Fruit fly (Drosophila melanogaster) whole organism, pupa: ENCODE data around the gene CG33278.
A peak's percentile ranks its signal among the peaks of the same experiment; 100 is the strongest.

Experiments
- CG10348 ChIP-seq: fragments of 200-800 bp; sonication (Bioruptor generic); IDR thresholded peaks from 2 replicates; pipeline ENCODE4 v1.3.6; 2022; ENCODE audit warnings: missing biosample characterization, missing genetic modification characterization
- CG12605 ChIP-seq: fragments of 200-800 bp; sonication (Bioruptor generic); IDR thresholded peaks from 2 replicates; pipeline ENCODE4 v1.3.6; 2022; ENCODE audit warnings: missing biosample characterization, missing genetic modification characterization
- CG13204 ChIP-seq: fragments of 200-800 bp; sonication (Bioruptor generic); optimal IDR thresholded peaks from 2 replicates; lab custom pipeline; 2018; ENCODE audit warnings: missing biosample characterization, mild to moderate bottlenecking, missing genetic modification characterization, moderate library complexity
- CG14655 ChIP-seq: fragments of 200-800 bp; sonication (Bioruptor generic); optimal IDR thresholded peaks from 3 replicates; lab custom pipeline; 2017; ENCODE audit warnings: mild to moderate bottlenecking, missing biosample characterization, missing genetic modification reagents, missing genetic modification characterization
- CG15710 ChIP-seq: fragments of 200-800 bp; sonication (Bioruptor generic); optimal IDR thresholded peaks from 2 replicates; lab custom pipeline; 2018; ENCODE audit warnings: missing biosample characterization, mild to moderate bottlenecking, missing genetic modification characterization, moderate library complexity
- CG17806 ChIP-seq: fragments of 200-800 bp; sonication (Bioruptor generic); optimal IDR thresholded peaks from 2 replicates; lab custom pipeline; 2018; ENCODE audit warnings: missing biosample characterization, mild to moderate bottlenecking, missing genetic modification characterization, moderate library complexity
- CG32121 ChIP-seq: fragments of 200-800 bp; sonication (Bioruptor generic); IDR thresholded peaks from 2 replicates; pipeline ENCODE4 v1.3.6; 2022; ENCODE audit warnings: missing biosample characterization, missing genetic modification characterization
- CG34367 ChIP-seq: fragments of 200-800 bp; sonication (Bioruptor generic); optimal IDR thresholded peaks from 2 replicates; lab custom pipeline; 2018; ENCODE audit warnings: missing biosample characterization, mild to moderate bottlenecking, missing genetic modification characterization
- CG4496 ChIP-seq: fragments of 200-800 bp; sonication (Bioruptor generic); IDR thresholded peaks from 3 replicates; pipeline ENCODE4 v1.3.6; 2022; ENCODE audit warnings: missing biosample characterization, missing genetic modification characterization
- CG8159 ChIP-seq: fragments of 200-800 bp; sonication (Bioruptor generic); optimal IDR thresholded peaks from 3 replicates; lab custom pipeline; 2018; ENCODE audit warnings: missing biosample characterization, mild to moderate bottlenecking, missing genetic modification characterization, moderate library complexity
- CG8301 ChIP-seq: fragments of 200-800 bp; sonication (Bioruptor generic); optimal IDR thresholded peaks from 2 replicates; lab custom pipeline; 2018; ENCODE audit warnings: missing biosample characterization, mild to moderate bottlenecking, missing genetic modification characterization
- CG9948 ChIP-seq: fragments of 200-800 bp; sonication (Bioruptor generic); optimal IDR thresholded peaks from 2 replicates; lab custom pipeline; 2018; ENCODE audit warnings: missing biosample characterization, mild to moderate bottlenecking, missing genetic modification characterization, moderate library complexity
- D1 ChIP-seq: fragments of 200-800 bp; sonication (Bioruptor generic); optimal IDR thresholded peaks from 2 replicates; lab custom pipeline; 2018; ENCODE audit warnings: missing biosample characterization, mild to moderate bottlenecking, missing genetic modification characterization, moderate library complexity
- EcR ChIP-seq: fragments of 200-800 bp; sonication (Bioruptor generic); optimal IDR thresholded peaks from 3 replicates; lab custom pipeline; 2019; ENCODE audit warnings: missing biosample characterization, missing genetic modification characterization, mild to moderate bottlenecking, moderate library complexity, missing genetic modification reagents
- Ets98B ChIP-seq: fragments of 200-800 bp; sonication (Bioruptor generic); IDR thresholded peaks from 2 replicates; pipeline ENCODE4 v1.3.6; 2022; ENCODE audit warnings: missing biosample characterization, missing genetic modification characterization
- Pif1A ChIP-seq: fragments of 200-800 bp; sonication (Bioruptor generic); optimal IDR thresholded peaks from 3 replicates; lab custom pipeline; 2016; ENCODE audit warnings: missing biosample characterization, missing genetic modification characterization
- Pif1B ChIP-seq: fragments of 200-800 bp; sonication (Bioruptor generic); optimal IDR thresholded peaks from 3 replicates; lab custom pipeline; 2016; ENCODE audit warnings: missing biosample characterization, missing genetic modification characterization
- Snoo ChIP-seq: fragments of 200-800 bp; sonication (Bioruptor generic); optimal IDR thresholded peaks from 3 replicates; lab custom pipeline; 2017; ENCODE audit warnings: missing biosample characterization, mild to moderate bottlenecking, missing genetic modification characterization, inconsistent platforms
- fd96Ca ChIP-seq: fragments of 200-800 bp; sonication (Bioruptor generic); IDR thresholded peaks from 3 replicates; pipeline ENCODE4 v1.3.6; 2022; ENCODE audit warnings: missing biosample characterization, missing genetic modification characterization
- gl ChIP-seq: fragments of 200-800 bp; sonication (Bioruptor generic); optimal IDR thresholded peaks from 2 replicates; lab custom pipeline; 2018; ENCODE audit warnings: missing biosample characterization, mild to moderate bottlenecking, missing genetic modification characterization
- rn ChIP-seq: fragments of 200-800 bp; sonication (Bioruptor generic); IDR thresholded peaks from 2 replicates; pipeline ENCODE4 v1.3.6; 2022; ENCODE audit warnings: missing biosample characterization, missing genetic modification characterization

The CG33278 gene

DNA sequence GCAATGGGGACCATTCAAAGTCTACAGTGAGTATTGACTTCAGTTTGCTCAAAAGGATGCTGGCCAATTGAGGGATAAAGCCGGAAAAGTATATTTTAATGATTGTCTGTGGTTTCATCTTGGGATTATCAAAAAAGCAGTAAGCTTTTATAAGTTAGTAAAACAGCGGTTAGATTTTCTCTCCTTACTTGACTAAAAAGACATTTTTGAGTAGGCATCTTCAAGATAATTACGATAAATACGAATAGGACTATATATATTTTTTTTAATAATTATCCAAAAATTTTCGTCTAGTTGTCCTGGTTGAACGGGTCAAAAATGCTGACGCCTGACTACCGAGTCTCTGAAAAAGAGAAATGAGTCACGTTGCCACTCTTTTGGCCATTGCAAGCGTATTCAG lies at the start of gene CG33278:
Gene CG33278 (plus strand): TSS at position 301 of the 400 bp plus-strand sequence.
- TF ChIP-seq CG8301 (tag; lab: Kevin White, UChicago) (no peak), CG10348 (GFP tag; lab: Robert Waterston, UW) (no peak), CG14655 (GFP tag; lab: Kevin White, UChicago) (no peak), fd96Ca (GFP tag; lab: Robert Waterston, UW) (no peak), CG9948 (tag; lab: Kevin White, UChicago) (no peak), CG13204 (no peak), Pif1A (GFP tag; lab: Kevin White, UChicago) (no peak), CG34367 (no peak), CG15710 (tag; lab: Kevin White, UChicago) (no peak), gl (tag; lab: Kevin White, UChicago) (no peak), CG4496 (GFP tag; lab: Robert Waterston, UW) (no peak), Snoo (tag; lab: Kevin White, UChicago) (no peak), EcR (GFP tag; lab: Kevin White, UChicago) (no peak), CG17806 (no peak), D1 (no peak)

DNA sequence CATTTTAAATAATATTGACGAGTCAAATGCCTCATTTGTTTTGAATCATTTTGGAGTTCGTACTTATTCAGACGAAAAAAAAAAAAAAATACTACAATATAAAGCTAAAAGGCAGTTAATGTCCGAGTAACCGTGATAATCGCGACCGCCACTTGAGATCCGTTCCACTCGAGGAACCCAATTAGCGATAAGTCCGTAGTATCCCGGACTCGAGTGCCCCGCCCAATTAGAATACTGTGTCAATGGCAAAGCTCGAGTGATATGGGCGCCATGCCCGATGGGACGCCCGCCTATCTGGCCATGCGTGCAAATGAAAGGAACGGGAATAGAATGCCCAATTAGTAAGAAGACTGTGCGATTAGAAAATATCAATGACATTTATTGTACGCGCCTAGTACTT lies 48.7 kb upstream of the CG33278 start:
- TF ChIP-seq Pif1A (GFP tag; lab: Kevin White, UChicago) (no peak), CG34367 (no peak), Snoo (tag; lab: Kevin White, UChicago) (no peak), CG32121 (no peak), CG17806 (no peak), D1 (no peak), CG4496 (GFP tag; lab: Robert Waterston, UW) (no peak), CG8301 (tag; lab: Kevin White, UChicago) (no peak)

- TF ChIP-seq D1, result no peak
- TF ChIP-seq CG15710 (tag; lab: Kevin White, UChicago), result no peak
- TF ChIP-seq Pif1A (GFP tag; lab: Kevin White, UChicago), result no peak
- TF ChIP-seq EcR (GFP tag; lab: Kevin White, UChicago), result no peak
- TF ChIP-seq Snoo (tag; lab: Kevin White, UChicago), result no peak
- TF ChIP-seq CG4496 (GFP tag; lab: Robert Waterston, UW), result no peak
- no peak for TF ChIP-seq CG32121
- no peak for TF ChIP-seq Ets98B (GFP tag; lab: Robert Waterston, UW)
- TF ChIP-seq fd96Ca (GFP tag; lab: Robert Waterston, UW), result no peak
- no peak for TF ChIP-seq CG10348 (GFP tag; lab: Robert Waterston, UW)
- no peak for TF ChIP-seq gl (tag; lab: Kevin White, UChicago)
- TF ChIP-seq CG34367, result no peak
- no peak for TF ChIP-seq Pif1B (GFP tag; lab: Kevin White, UChicago)
- no peak for TF ChIP-seq rn
- no peak for TF ChIP-seq CG9948 (tag; lab: Kevin White, UChicago)
- TF ChIP-seq, all 21 proteins: peak for 0
Observed at dm6 chr3L:7404081-7404480, 46.6 kb upstream of the CG33278 start, which contains the start of gene CG8560. Gene CG8560, minus strand, starts transcription at chr3L:7404181.

- TF ChIP-seq Pif1A (GFP tag; lab: Kevin White, UChicago) (no peak), CG14655 (GFP tag; lab: Kevin White, UChicago) (no peak)
- TF ChIP-seq, all 21 proteins: peak for 0
Observed at dm6 chr3L:7422578-7422977, 28.1 kb upstream of the CG33278 start.

dm6 chr3L:7423517-7423916 lies 27.1 kb upstream of the CG33278 start, which contains the start of gene CG42458:
Gene CG42458, plus strand, starts transcription at chr3L:7423827.
- TF ChIP-seq CG12605 (GFP tag; lab: Robert Waterston, UW) (no peak), Ets98B (GFP tag; lab: Robert Waterston, UW) (0 out of 2 replicates have a peak, but pooled peaks have one; percentile 37), CG13204 (no peak), CG4496 (GFP tag; lab: Robert Waterston, UW) (peak; percentile 64; the same call in 1 of the 3 replicates), CG10348 (GFP tag; lab: Robert Waterston, UW) (no peak), rn (no peak), fd96Ca (GFP tag; lab: Robert Waterston, UW) (no peak), CG34367 (no peak), CG32121 (no peak; the same call in 1 of the 2 replicates), Snoo (tag; lab: Kevin White, UChicago) (no peak), CG8301 (tag; lab: Kevin White, UChicago) (no peak)

- TF ChIP-seq Ets98B (GFP tag; lab: Robert Waterston, UW) (no peak), CG9948 (tag; lab: Kevin White, UChicago) (no peak), Pif1B (GFP tag; lab: Kevin White, UChicago) (no peak), Snoo (tag; lab: Kevin White, UChicago) (no peak), CG14655 (GFP tag; lab: Kevin White, UChicago) (no peak), rn (no peak), EcR (GFP tag; lab: Kevin White, UChicago) (no peak), Pif1A (GFP tag; lab: Kevin White, UChicago) (no peak), CG10348 (GFP tag; lab: Robert Waterston, UW) (no peak), CG8159 (tag; lab: Kevin White, UChicago) (no peak), CG12605 (GFP tag; lab: Robert Waterston, UW) (no peak)
Observed at dm6 chr3L:7432265-7432664, 18.4 kb upstream of the CG33278 start.
